Fruit fly (Drosophila melanogaster) whole organism, wandering third instar larva: ENCODE data around the gene Gpdh1.

ENCODE experiments used
- Abd-B ChIP-seq: fragments of >200 bp; optimal IDR thresholded peaks from 2 replicates; lab custom pipeline; 2017; ENCODE audit warnings: missing biosample characterization, missing genetic modification characterization
- CG32264 ChIP-seq: fragments of 200-800 bp; sonication (Bioruptor generic); optimal IDR thresholded peaks from 2 replicates; lab custom pipeline; 2016; ENCODE audit warnings: missing biosample characterization, missing genetic modification characterization
- CG9705 ChIP-seq: fragments of 200-800 bp; sonication (Bioruptor generic); optimal IDR thresholded peaks from 2 replicates; lab custom pipeline; 2018; ENCODE audit warnings: missing biosample characterization, mild to moderate bottlenecking, missing genetic modification characterization
- CrebA ChIP-seq: fragments of 200-800 bp; sonication (Bioruptor generic); optimal IDR thresholded peaks from 2 replicates; lab custom pipeline; 2016; ENCODE audit warnings: missing biosample characterization, mild to moderate bottlenecking, missing genetic modification characterization, borderline replicate concordance
- Dfd ChIP-seq: fragments of >200 bp; optimal IDR thresholded peaks from 2 replicates; lab custom pipeline; 2017; ENCODE audit warnings: missing biosample characterization, missing genetic modification characterization
- Dif ChIP-seq: fragments of 200-275, 200-300 bp; sonication (Bioruptor generic); optimal IDR thresholded peaks from 2 replicates; lab custom pipeline; 2018; ENCODE audit warnings: missing biosample characterization, missing genetic modification characterization; ENCODE audit not compliant: partially characterized antibody
- GATAd ChIP-seq: sonication (Bioruptor generic); optimal IDR thresholded peaks from 2 replicates; lab custom pipeline; 2016; ENCODE audit warnings: missing biosample characterization, missing genetic modification characterization
- HLH106 ChIP-seq: fragments of 200-800 bp; optimal IDR thresholded peaks from 3 replicates; lab custom pipeline; 2019; ENCODE audit warnings: missing biosample characterization, mild to moderate bottlenecking, missing genetic modification characterization, moderate library complexity
- Hnf4 ChIP-seq: fragments of 200-800 bp; sonication (Bioruptor generic); optimal IDR thresholded peaks from 2 replicates; lab custom pipeline; 2016; ENCODE audit warnings: missing biosample characterization, mild to moderate bottlenecking, missing genetic modification characterization
- Hr78 ChIP-seq: fragments of >200 bp; optimal IDR thresholded peaks from 2 replicates; lab custom pipeline; 2017; ENCODE audit warnings: missing biosample characterization, missing genetic modification characterization
- Hr83 ChIP-seq: fragments of 200-300 bp; sonication (Bioruptor generic); optimal IDR thresholded peaks from 2 replicates; lab custom pipeline; 2016; ENCODE audit warnings: missing biosample characterization, mild to moderate bottlenecking, missing genetic modification characterization, moderate library complexity; ENCODE audit not compliant: poor library complexity, severe bottlenecking
- Jra ChIP-seq: sonication (Bioruptor generic); optimal IDR thresholded peaks from 2 replicates; lab custom pipeline; 2016; ENCODE audit warnings: missing biosample characterization, missing genetic modification characterization
- Mio ChIP-seq: sonication (Bioruptor generic); optimal IDR thresholded peaks from 2 replicates; lab custom pipeline; 2016; ENCODE audit warnings: missing biosample characterization, missing genetic modification characterization
- Myc ChIP-seq: fragments of >200 bp; optimal IDR thresholded peaks from 2 replicates; lab custom pipeline; 2017
- N ChIP-seq: fragments of >200 bp; optimal IDR thresholded peaks from 2 replicates; lab custom pipeline; 2018; ENCODE audit warnings: missing biosample characterization, missing external identifiers, missing genetic modification characterization
- OdsH ChIP-seq: fragments of 200-800 bp; sonication (Bioruptor generic); optimal IDR thresholded peaks from 2 replicates; lab custom pipeline; 2016; ENCODE audit warnings: missing biosample characterization, mild to moderate bottlenecking, missing genetic modification characterization
- Rel ChIP-seq, 2 experiments: fragments of 200-800 bp; sonication (Bioruptor generic) in 1 of 2; optimal IDR thresholded peaks; 2 replicates in 1 of 2; 3 replicates in 1 of 2; lab custom pipeline; 2016 to 2019; ENCODE audit warnings: mild to moderate bottlenecking in 2 of 2, missing biosample characterization in 2 of 2, missing genetic modification characterization in 2 of 2, moderate library complexity in 1 of 2
- Sp1 ChIP-seq: fragments of 200-800 bp; sonication (Bioruptor generic); optimal IDR thresholded peaks from 3 replicates; lab custom pipeline; 2019; ENCODE audit warnings: missing biosample characterization, mild to moderate bottlenecking, missing genetic modification characterization, moderate library complexity
- Vsx2 ChIP-seq: fragments of 200-300, 225-300 bp; sonication (Bioruptor generic); optimal IDR thresholded peaks from 2 replicates; lab custom pipeline; 2018; ENCODE audit warnings: missing biosample characterization, missing genetic modification characterization; ENCODE audit not compliant: partially characterized antibody
- br ChIP-seq: fragments of 200-800 bp; sonication (Bioruptor generic); optimal IDR thresholded peaks from 2 replicates; lab custom pipeline; 2016; ENCODE audit warnings: missing biosample characterization, missing genetic modification characterization
- brk ChIP-seq: fragments of 200-800 bp; sonication (Bioruptor generic); optimal IDR thresholded peaks from 2 replicates; lab custom pipeline; 2016; ENCODE audit warnings: missing biosample characterization, mild to moderate bottlenecking, missing genetic modification characterization
- dl ChIP-seq, 2 experiments: fragments of 175-275, 200-275 bp in 1 of 2; fragments of 200-275 bp in 1 of 2; sonication (Bioruptor generic); optimal IDR thresholded peaks; lab custom pipeline; 2018; ENCODE audit warnings: mild to moderate bottlenecking in 2 of 2, missing biosample characterization in 2 of 2, missing genetic modification characterization in 2 of 2, moderate library complexity in 2 of 2; ENCODE audit not compliant: partially characterized antibody in 2 of 2, insufficient read depth in 1 of 2
- dmrt93B ChIP-seq: fragments of 200-800 bp; sonication (Bioruptor generic); optimal IDR thresholded peaks from 2 replicates; lab custom pipeline; 2018; ENCODE audit warnings: missing biosample characterization, mild to moderate bottlenecking, missing genetic modification characterization
- dsf ChIP-seq: sonication (Bioruptor generic); optimal IDR thresholded peaks from 2 replicates; lab custom pipeline; 2016; ENCODE audit warnings: missing biosample characterization, missing genetic modification characterization, borderline replicate concordance
- ey ChIP-seq: fragments of 200-800 bp; sonication (Bioruptor generic); optimal IDR thresholded peaks from 2 replicates; lab custom pipeline; 2016; ENCODE audit warnings: missing biosample characterization, missing genetic modification characterization
- foxo ChIP-seq, 2 experiments: fragments of 200-800 bp; sonication (Bioruptor generic); optimal IDR thresholded peaks; 2 replicates in 1 of 2; 3 replicates in 1 of 2; lab custom pipeline; 2016 to 2017; ENCODE audit warnings: missing biosample characterization in 2 of 2, missing genetic modification characterization in 2 of 2
- fru ChIP-seq: fragments of 200-800 bp; sonication (Bioruptor generic); optimal IDR thresholded peaks from 3 replicates; lab custom pipeline; 2016; ENCODE audit warnings: missing biosample characterization, mild to moderate bottlenecking, missing genetic modification characterization
- h ChIP-seq: fragments of 200-800 bp; sonication (Bioruptor generic); optimal IDR thresholded peaks from 3 replicates; lab custom pipeline; 2016; ENCODE audit warnings: missing biosample characterization, mild to moderate bottlenecking, missing genetic modification characterization
- jim ChIP-seq: fragments of 175-275, 200-325 bp; sonication (Bioruptor generic); optimal IDR thresholded peaks from 2 replicates; lab custom pipeline; 2016; ENCODE audit warnings: missing biosample characterization, mild to moderate bottlenecking, missing genetic modification characterization
- lola ChIP-seq: fragments of >200 bp; optimal IDR thresholded peaks from 2 replicates; lab custom pipeline; 2017; ENCODE audit warnings: missing biosample characterization, missing genetic modification characterization
- pan ChIP-seq: fragments of >200 bp; optimal IDR thresholded peaks from 2 replicates; lab custom pipeline; 2017
- psq ChIP-seq: fragments of 200-800 bp; sonication (Bioruptor generic); optimal IDR thresholded peaks from 3 replicates; lab custom pipeline; 2017; ENCODE audit warnings: missing biosample characterization, mild to moderate bottlenecking, missing genetic modification characterization, moderate library complexity
- rgr ChIP-seq: fragments of 200-800 bp; sonication (Bioruptor generic); optimal IDR thresholded peaks from 3 replicates; lab custom pipeline; 2016; ENCODE audit warnings: missing biosample characterization, mild to moderate bottlenecking, missing genetic modification characterization
- sage ChIP-seq: fragments of 200-800 bp; sonication (Bioruptor generic); optimal IDR thresholded peaks from 2 replicates; lab custom pipeline; 2016; ENCODE audit warnings: missing biosample characterization, mild to moderate bottlenecking, missing genetic modification characterization
- sv ChIP-seq: fragments of 200-800 bp; sonication (Bioruptor generic); optimal IDR thresholded peaks from 3 replicates; lab custom pipeline; 2016; ENCODE audit warnings: missing biosample characterization, missing genetic modification characterization
- tai ChIP-seq: sonication (Bioruptor generic); optimal IDR thresholded peaks from 2 replicates; lab custom pipeline; 2016; ENCODE audit warnings: missing biosample characterization, missing genetic modification characterization
- usp ChIP-seq: fragments of >200 bp; optimal IDR thresholded peaks from 2 replicates; lab custom pipeline; 2017; ENCODE audit warnings: missing biosample characterization, missing genetic modification characterization
- woc ChIP-seq: sonication (Bioruptor generic); optimal IDR thresholded peaks from 2 replicates; lab custom pipeline; 2016; ENCODE audit warnings: missing biosample characterization, mild to moderate bottlenecking, missing genetic modification characterization

The Gpdh1 gene

DNA sequence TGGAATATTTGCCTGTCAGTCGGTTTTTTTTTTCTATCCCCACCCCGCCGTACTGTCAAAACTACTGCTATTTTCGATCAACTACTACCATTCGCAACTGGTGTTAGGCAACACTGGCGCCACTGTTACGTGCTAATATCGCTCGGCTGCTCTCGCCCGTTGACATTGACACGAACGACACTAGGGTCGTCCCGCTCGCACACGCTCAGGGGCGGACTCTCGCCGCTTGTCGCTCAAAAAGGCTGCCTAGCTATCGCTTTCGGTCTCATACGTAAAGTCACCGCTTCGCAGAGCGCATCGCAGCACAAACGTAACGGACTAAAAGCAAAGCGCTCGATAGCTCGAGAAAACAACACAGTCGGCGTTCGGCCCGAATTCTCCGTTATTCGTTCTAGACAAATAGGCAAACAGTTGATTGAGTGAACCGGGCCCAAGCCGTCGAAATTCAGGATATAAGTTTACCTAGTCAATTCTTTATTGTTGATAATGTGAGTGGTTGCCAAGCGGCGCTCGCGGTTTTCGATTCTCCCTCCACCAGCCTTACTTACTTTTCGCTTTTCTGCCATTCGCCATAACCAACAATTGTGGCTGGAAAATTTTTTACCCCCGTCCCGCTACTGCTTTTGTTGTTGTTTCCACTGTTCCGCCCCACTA is 39.0 kb downstream of the Gpdh1 start:
- TF ChIP-seq Dif (peak; percentile 79), Mio (GFP tag; lab: Kevin White, UChicago) (no peak), tai (GFP tag; lab: Kevin White, UChicago) (no peak), Vsx2 (no peak), sage (GFP tag; lab: Kevin White, UChicago) (no peak), Sp1 (GFP tag; lab: Kevin White, UChicago) (peak; percentile 73), dsf (GFP tag; lab: Kevin White, UChicago) (no peak), rgr (GFP tag; lab: Kevin White, UChicago) (peak; percentile 70), usp (GFP tag; lab: Kevin White, UChicago) (no peak), CG9705 (GFP tag; lab: Kevin White, UChicago) (peak; percentile 11), foxo (GFP tag; optimal IDR thresholded peaks at IDR 0.05; lab: Kevin White, UChicago) (peak; percentile 47 to 67), pan (no peak), fru (GFP tag; lab: Kevin White, UChicago) (peak; percentile 52), lola (GFP tag; lab: Kevin White, UChicago) (no peak), dl (GFP tag; optimal IDR thresholded peaks at IDR 0.05; lab: Kevin White, UChicago; ENCODE audit: insufficient read depth in 1 of 2, partially characterized antibody in 2 of 2) (peak in 1 of 2 experiments; percentile 46), sv (GFP tag; lab: Kevin White, UChicago) (peak; percentile 27), Rel (GFP tag; optimal IDR thresholded peaks at IDR 0.05; lab: Kevin White, UChicago) (peak; percentile 32), Rel (tag; optimal IDR thresholded peaks at IDR 0.05; lab: Kevin White, UChicago) (peak; percentile 75), CrebA (GFP tag; lab: Kevin White, UChicago) (no peak), br (peak; percentile 73), HLH106 (tag; lab: Kevin White, UChicago) (peak; percentile 37), Abd-B (GFP tag; lab: Kevin White, UChicago) (no peak), h (GFP tag; lab: Kevin White, UChicago) (peak; percentile 72), Hnf4 (GFP tag; lab: Kevin White, UChicago) (peak; percentile 78), Jra (GFP tag; lab: Kevin White, UChicago) (peak; percentile 73), Hr83 (GFP tag; lab: Kevin White, UChicago) (peak; percentile 64), jim (GFP tag; lab: Kevin White, UChicago) (no peak), Myc (no peak), GATAd (GFP tag; lab: Kevin White, UChicago) (no peak), brk (GFP tag; lab: Kevin White, UChicago) (no peak), psq (GFP tag; lab: Kevin White, UChicago) (peak; percentile 32), CG32264 (GFP tag; lab: Kevin White, UChicago) (no peak), N (GFP tag; lab: Kevin White, UChicago) (no peak), OdsH (GFP tag; lab: Kevin White, UChicago) (peak; percentile 38), ey (peak; percentile 1), dmrt93B (GFP tag; lab: Kevin White, UChicago) (no peak), woc (no peak), Hr78 (GFP tag; lab: Kevin White, UChicago) (no peak), Dfd (no peak)
- TF ChIP-seq, all 38 proteins: peak for 18

DNA sequence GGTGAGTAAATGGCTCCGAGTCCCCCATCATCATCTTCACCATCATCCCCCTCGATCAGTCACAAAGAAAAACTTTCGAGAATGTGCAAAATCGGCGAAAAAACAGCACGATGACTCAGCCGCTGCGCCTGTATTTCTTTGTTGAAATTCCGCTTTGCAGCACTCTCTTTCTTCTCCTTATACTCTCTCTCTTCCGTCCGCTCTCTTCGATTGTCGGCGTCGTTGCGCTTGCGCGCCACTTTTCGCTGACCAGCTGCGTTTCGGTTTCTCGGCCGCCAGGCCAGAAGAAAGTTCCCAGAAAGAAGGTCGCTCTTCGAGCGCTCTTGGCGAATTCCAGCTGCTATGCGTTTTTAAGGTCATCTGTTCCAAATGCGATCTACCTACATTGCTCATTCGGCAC is 39.8 kb downstream of the Gpdh1 start:
- peak; percentile 20 for TF ChIP-seq Dif
- no peak for TF ChIP-seq Mio (GFP tag; lab: Kevin White, UChicago)
- TF ChIP-seq dl (GFP tag; optimal IDR thresholded peaks at IDR 0.05; lab: Kevin White, UChicago; ENCODE audit: insufficient read depth in 1 of 2, partially characterized antibody in 2 of 2), result peak; percentile 56 to 59
- TF ChIP-seq Rel (GFP tag; optimal IDR thresholded peaks at IDR 0.05; lab: Kevin White, UChicago), result no peak
- no peak for TF ChIP-seq Rel (tag; optimal IDR thresholded peaks at IDR 0.05; lab: Kevin White, UChicago)
- TF ChIP-seq jim (GFP tag; lab: Kevin White, UChicago), result no peak
- no peak for TF ChIP-seq CrebA (GFP tag; lab: Kevin White, UChicago)
- no peak for TF ChIP-seq rgr (GFP tag; lab: Kevin White, UChicago)
- TF ChIP-seq Jra (GFP tag; lab: Kevin White, UChicago), result peak; percentile 27
- no peak for TF ChIP-seq CG32264 (GFP tag; lab: Kevin White, UChicago)
